Fruit fly (Drosophila melanogaster): ENCODE data around the gene CG31551.

Gene CG31551

DNA sequence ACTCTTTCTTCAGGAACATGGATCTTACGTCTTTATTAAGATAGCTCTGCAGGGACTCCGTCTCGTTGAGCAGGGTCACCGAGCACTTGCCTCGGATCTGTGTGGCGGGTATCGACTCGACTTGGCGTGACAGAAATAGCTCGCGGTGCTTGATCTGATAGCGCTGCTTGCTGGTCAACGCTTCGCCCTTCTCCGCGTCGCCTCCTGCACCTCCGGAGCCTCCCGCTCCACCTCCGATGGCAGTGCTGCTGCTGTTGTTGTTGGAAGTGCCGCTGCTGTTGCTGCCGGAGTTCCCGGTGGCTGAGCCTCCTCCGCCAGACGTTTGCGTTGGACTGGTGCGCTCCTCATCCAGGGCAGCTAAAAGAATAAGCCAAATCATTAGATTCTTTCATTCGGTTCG, 15.8 kb downstream of the CG31551 start:
- TF ChIP-seq CTCF (optimal IDR thresholded peaks at IDR 0.05), result no peak
- TF ChIP-seq CG8478 (optimal IDR thresholded peaks at IDR 0.05), result no peak

DNA sequence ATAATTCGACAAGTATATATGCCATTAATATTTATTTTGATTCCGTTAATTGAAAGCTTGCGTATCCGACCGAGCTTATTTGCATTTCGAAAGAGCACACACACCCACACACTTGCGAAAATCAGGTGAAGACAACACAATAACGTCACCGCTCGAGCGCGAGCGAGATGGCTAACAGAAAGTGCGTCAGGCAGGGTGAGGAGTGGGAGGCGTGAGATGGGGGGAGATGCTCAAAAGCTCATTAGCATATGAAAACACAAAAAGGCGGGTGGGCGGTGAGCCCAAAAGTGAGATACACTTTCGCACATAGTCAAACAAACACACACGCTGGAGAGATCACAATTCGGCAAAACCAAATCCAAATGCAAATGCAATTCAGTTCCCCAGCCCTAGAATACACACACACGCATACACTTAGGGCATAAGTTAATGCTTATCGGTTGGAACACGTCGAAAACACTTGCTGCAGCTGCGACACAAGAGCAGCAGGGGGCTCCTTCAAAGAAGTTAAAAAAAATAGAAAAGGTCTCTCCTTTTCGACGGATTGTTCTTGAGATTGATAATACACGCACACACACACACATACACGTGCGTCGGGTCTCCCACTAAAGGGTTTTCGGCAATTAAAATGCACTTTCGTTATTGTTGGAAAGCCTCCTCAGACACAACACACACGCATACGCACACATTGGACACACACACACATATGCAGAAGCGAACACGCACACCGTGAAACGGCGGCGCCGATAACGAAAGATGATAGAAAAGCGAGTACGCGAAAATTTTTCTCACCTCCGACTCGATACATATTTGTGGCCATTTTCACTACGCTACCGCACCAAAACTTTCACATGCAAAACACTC, 20.3 kb downstream of the CG31551 start:
- TF ChIP-seq CTCF (optimal IDR thresholded peaks at IDR 0.05), result no peak
- no peak for TF ChIP-seq CG8478 (optimal IDR thresholded peaks at IDR 0.05)

- TF ChIP-seq CTCF (optimal IDR thresholded peaks at IDR 0.05), result no peak
- TF ChIP-seq CG8478 (optimal IDR thresholded peaks at IDR 0.05), result no peak
Observed at dm6 chr3R:5648569-5649476, 21.2 kb downstream of the CG31551 start, which contains the start of the genes MTA1-like and Sec23. Gene MTA1-like, minus strand, starts transcription at chr3R:5648738. Gene Sec23, plus strand, starts transcription at chr3R:5649065.

DNA sequence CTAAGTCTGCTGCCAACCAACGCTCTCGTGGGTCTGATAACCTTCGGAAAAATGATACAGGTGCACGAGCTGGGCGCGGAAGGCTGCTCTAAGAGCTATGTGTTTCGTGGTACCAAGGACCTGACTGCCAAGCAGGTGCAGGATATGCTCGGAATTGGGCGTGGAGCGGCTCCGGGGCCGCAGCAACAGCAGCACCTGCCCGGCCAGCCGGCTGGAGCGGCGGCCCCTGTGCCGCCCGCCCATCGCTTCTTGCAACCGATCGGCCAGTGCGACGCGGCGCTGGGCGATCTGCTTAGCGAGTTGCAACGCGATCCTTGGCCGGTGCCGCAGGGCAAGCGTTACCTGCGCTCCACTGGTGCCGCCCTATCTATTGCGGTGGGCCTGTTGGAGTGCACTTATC, 22.3 kb downstream of the CG31551 start:
- TF ChIP-seq CTCF (optimal IDR thresholded peaks at IDR 0.05) (no peak), CG8478 (optimal IDR thresholded peaks at IDR 0.05) (no peak)

- TF ChIP-seq CTCF (optimal IDR thresholded peaks at IDR 0.05) (no peak), CG8478 (optimal IDR thresholded peaks at IDR 0.05) (no peak)
Observed at dm6 chr3R:5653887-5654286, 26.2 kb downstream of the CG31551 start.

DNA sequence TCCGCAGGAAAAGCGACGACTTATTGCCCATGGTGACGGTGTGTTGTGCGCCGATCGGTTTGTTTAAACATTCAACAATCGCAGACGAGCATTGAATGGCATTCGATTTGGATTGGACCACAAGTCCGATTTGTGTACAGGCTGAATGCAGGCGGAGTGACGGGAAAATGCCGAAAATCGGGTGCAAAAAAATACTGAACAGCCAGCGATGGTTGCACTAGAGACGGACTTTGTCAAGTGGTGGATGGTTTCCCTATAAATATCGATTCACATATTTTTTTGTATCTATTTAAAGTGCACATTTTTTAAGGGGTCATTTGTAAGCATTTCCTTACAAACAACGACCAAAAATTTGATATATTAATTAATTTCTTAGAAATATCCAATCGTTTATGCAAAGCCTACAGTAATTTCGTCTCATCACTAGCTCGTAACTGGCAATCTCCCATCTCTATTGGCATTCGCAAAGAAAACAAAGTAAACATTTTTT, 27.1 kb downstream of the CG31551 start, which contains the start of the genes elm and MED27:
elm (minus strand) TSS at position 170 of the 490 bp plus-strand sequence.
MED27 (plus strand) TSS at position 448 of the 490 bp plus-strand sequence.
- no peak for TF ChIP-seq CTCF (optimal IDR thresholded peaks at IDR 0.05)

DNA sequence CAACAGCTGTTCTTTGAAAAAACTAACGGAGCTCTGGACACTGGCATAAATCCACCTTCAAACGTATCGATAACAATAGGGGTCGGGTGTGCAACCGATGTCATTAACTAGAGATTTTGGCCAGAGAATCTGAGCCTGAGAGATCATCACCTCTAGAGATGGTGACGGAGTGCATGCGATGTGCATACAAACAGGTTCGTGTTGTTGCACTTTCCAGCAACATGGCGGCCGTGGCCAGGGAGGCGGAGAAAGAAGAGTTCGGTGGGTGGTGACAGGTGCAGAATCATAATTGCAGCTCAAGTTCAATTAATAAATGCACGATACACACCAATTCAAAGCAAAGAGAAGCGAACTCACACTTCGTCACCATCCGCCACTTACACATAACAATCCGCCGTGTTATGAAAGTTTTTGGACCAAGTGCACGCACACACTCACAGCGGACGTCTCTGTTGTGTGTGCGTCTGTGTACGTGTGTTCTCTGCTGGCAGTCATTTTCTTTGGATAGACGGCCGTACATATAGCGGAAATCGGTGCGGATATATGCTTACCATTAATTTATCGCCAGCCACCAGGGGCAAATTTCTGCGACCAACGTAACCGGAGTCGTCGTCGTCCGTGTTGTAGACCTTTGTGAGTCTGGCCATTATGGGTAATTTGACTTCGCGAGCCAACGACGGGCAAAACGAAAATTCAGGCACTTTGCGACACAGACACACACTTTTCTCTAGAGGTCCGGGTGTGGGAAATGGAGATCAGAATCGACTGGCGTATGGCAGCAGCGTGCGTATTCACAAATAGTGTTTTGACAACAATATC, 31.5 kb downstream of the CG31551 start:
- TF ChIP-seq CG8478 (optimal IDR thresholded peaks at IDR 0.05) (no peak), CTCF (optimal IDR thresholded peaks at IDR 0.05) (no peak)

dm6 chr3R:5659829-5660197, 32.2 kb downstream of the CG31551 start, which contains the start of gene CG2182:
Gene CG2182, minus strand, starts transcription at chr3R:5659912.
- TF ChIP-seq CG8478 (optimal IDR thresholded peaks at IDR 0.05) (no peak), CTCF (optimal IDR thresholded peaks at IDR 0.05) (no peak)

dm6 chr3R:5660198-5660893, 32.7 kb downstream of the CG31551 start, which contains the start of gene Wdr33:
Gene Wdr33, plus strand, starts transcription at chr3R:5660635.
- TF ChIP-seq CTCF (optimal IDR thresholded peaks at IDR 0.05) (no peak), CG8478 (optimal IDR thresholded peaks at IDR 0.05) (no peak)

DNA sequence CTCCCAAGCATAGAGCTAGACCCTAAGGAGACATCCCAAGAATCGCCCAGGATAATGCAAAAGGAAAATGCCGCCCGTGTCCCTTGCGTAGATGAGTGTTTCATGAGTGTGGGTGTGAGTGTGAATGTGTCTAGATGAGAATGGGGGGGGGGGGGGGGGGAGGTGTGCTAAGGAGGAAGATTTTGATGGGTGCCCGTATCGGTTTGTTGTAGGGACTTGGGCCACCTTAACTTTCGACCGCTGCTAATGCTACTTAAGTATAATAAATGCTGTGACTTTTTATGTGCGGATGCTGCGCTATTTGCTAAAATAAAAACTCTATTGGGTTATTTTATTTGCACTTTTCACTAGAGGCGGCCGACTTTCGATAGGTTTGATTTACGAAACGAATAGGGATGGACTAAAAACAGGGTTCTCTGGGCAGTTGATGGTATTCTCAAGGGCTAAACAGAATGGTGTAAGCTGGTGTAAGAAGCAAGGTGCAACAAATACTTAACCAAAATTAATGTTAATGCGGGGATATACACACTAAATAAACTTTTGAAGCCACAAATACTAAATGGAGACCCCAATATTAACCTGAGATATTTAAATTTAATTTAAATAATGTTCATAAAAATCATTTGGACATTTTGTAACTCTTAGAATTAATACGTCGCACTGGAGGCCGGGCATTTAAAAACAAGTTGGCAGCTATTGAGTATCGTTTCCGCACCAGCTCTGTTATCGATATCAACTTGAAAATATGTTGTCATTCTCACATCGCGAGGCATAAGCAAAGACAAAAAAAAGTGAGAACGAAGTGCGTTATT, 41.5 kb downstream of the CG31551 start, which contains the start of the genes Xe7 and Atg17:
Xe7 (minus strand) TSS at position 407 of the 812 bp plus-strand sequence.
Atg17 (plus strand) TSS at position 786 of the 812 bp plus-strand sequence.
- TF ChIP-seq CTCF (optimal IDR thresholded peaks at IDR 0.05), result no peak
- TF ChIP-seq CG8478 (optimal IDR thresholded peaks at IDR 0.05), result no peak

- TF ChIP-seq CG8478 (optimal IDR thresholded peaks at IDR 0.05), result no peak
Observed at dm6 chr3R:5669740-5670659, 42.3 kb downstream of the CG31551 start.

Data from S2 (cell line).